Worm (Caenorhabditis elegans) whole organism, young adult: ENCODE data around the gene C56G2.5.

Experiments
- ZK185.1 ChIP-seq: sonication (generic microtip); optimal IDR thresholded peaks from 2 replicates; lab custom pipeline; 2016; ENCODE audit warnings: mild to moderate bottlenecking, missing genetic modification characterization, missing compliant biosample characterization; ENCODE audit not compliant: poor library complexity, severe bottlenecking
- ceh-58 ChIP-seq: fragments of 200-800 bp; sonication (Bioruptor generic); IDR thresholded peaks from 2 replicates; pipeline ENCODE4 v1.3.6; 2022; ENCODE audit warnings: missing genetic modification characterization, missing compliant biosample characterization
- dpl-1 ChIP-seq: fragments of 150-350 bp; optimal IDR thresholded peaks from 2 replicates; lab custom pipeline; 2014; ENCODE audit warnings: missing biosample characterization, missing genetic modification reagents, missing genetic modification characterization
- ets-4 ChIP-seq: fragments of 200-800 bp; sonication (Bioruptor generic); optimal IDR thresholded peaks from 2 replicates; lab custom pipeline; 2018; ENCODE audit warnings: mild to moderate bottlenecking, missing genetic modification characterization, missing compliant biosample characterization
- madf-6 ChIP-seq: fragments of 200-800 bp; sonication (Bioruptor generic); IDR thresholded peaks from 2 replicates; pipeline ENCODE4 v1.3.6; 2022; ENCODE audit warnings: missing genetic modification reagents, missing genetic modification characterization, missing compliant biosample characterization
- sea-2 ChIP-seq: fragments of 200-800 bp; sonication (Bioruptor generic); IDR thresholded peaks from 2 replicates; pipeline ENCODE4 v1.3.6; 2022; ENCODE audit warnings: missing genetic modification characterization, missing compliant biosample characterization
- somi-1 ChIP-seq: fragments of 200-800 bp; sonication (Bioruptor generic); optimal IDR thresholded peaks from 2 replicates; lab custom pipeline; 2018; ENCODE audit warnings: mild to moderate bottlenecking, missing genetic modification characterization, missing compliant biosample characterization
- sptf-2 ChIP-seq: fragments of 200-800 bp; sonication (Bioruptor generic); optimal IDR thresholded peaks from 2 replicates; lab custom pipeline; 2018; ENCODE audit warnings: mild to moderate bottlenecking, missing genetic modification characterization, missing compliant biosample characterization
- unc-130 ChIP-seq: sonication (generic microtip); optimal IDR thresholded peaks from 2 replicates; lab custom pipeline; 2016; ENCODE audit warnings: missing genetic modification reagents, missing genetic modification characterization, missing compliant biosample characterization

- TF ChIP-seq ZK185.1 (tag; lab: Kevin White, UChicago) (peak; percentile 76), ets-4 (GFP tag; lab: Kevin White, UChicago) (no peak), madf-6 (peak; percentile 38; the same call in 1 of the 2 replicates), ceh-58 (no peak), sptf-2 (GFP tag; lab: Kevin White, UChicago) (no peak), sea-2 (GFP tag; lab: Robert Waterston, UW) (no peak), unc-130 (GFP tag; lab: Kevin White, UChicago) (no peak), dpl-1 (GFP tag; lab: Kevin White, UChicago) (no peak), somi-1 (GFP tag; lab: Kevin White, UChicago) (peak; percentile 47)
These were observed 43.9 kb downstream of the C56G2.5 start, which contains the start of gene hmg-1.2 for ce11 chrIII:6280070-6280596.
